Worm (Caenorhabditis elegans) whole organism, L4 larva: Measurements from ENCODE around the gene abhd-5.2.
A peak's percentile ranks its signal among the peaks of the same experiment; 100 is the strongest.

Source experiments
- D1046.2 ChIP-seq: fragments of 200-800 bp; sonication (Bioruptor generic); IDR thresholded peaks from 2 replicates; pipeline ENCODE4 v1.3.6; 2022; ENCODE audit warnings: missing genetic modification characterization, missing compliant biosample characterization
- F10B5.3 ChIP-seq: sonication (generic microtip); optimal IDR thresholded peaks from 2 replicates; lab custom pipeline; 2016; ENCODE audit warnings: mild to moderate bottlenecking, missing genetic modification characterization, missing compliant biosample characterization
- F49E8.2 ChIP-seq: sonication (generic microtip); optimal IDR thresholded peaks from 2 replicates; lab custom pipeline; 2016; ENCODE audit warnings: missing compliant biosample characterization, mild to moderate bottlenecking, missing genetic modification characterization, borderline replicate concordance
- R02D3.7 ChIP-seq: fragments of 150-350 bp; sonication (generic microtip); optimal IDR thresholded peaks from 3 replicates; lab custom pipeline; 2014; ENCODE audit warnings: missing biosample characterization, missing genetic modification characterization
- T26A8.4 ChIP-seq: fragments of 200-800 bp; sonication (Bioruptor generic); IDR thresholded peaks from 2 replicates; pipeline ENCODE4 v1.3.6; 2022; ENCODE audit warnings: missing genetic modification characterization, missing compliant biosample characterization
- Y48G9A.11 ChIP-seq: fragments of 200-800 bp; sonication (Bioruptor generic); IDR thresholded peaks from 2 replicates; pipeline ENCODE4 v1.3.6; 2022; ENCODE audit warnings: missing genetic modification reagents, missing genetic modification characterization, missing compliant biosample characterization
- Y5F2A.4 ChIP-seq: fragments of 200-800 bp; sonication (Bioruptor generic); optimal IDR thresholded peaks from 2 replicates; lab custom pipeline; 2018; ENCODE audit warnings: mild to moderate bottlenecking, missing genetic modification characterization, missing compliant biosample characterization
- Y75B8A.6 ChIP-seq: fragments of 200-800 bp; sonication (Bioruptor generic); IDR thresholded peaks from 2 replicates; pipeline ENCODE4 v1.3.6; 2022; ENCODE audit warnings: missing genetic modification reagents, missing genetic modification characterization, missing compliant biosample characterization
- ZK337.2 ChIP-seq: fragments of 200-800 bp; sonication (Bioruptor generic); IDR thresholded peaks from 2 replicates; pipeline ENCODE4 v1.3.6; 2022; ENCODE audit warnings: missing genetic modification reagents, missing genetic modification characterization, missing compliant biosample characterization
- ama-1 ChIP-seq: fragments of 150-350 bp; optimal IDR thresholded peaks from 2 replicates; lab custom pipeline; 2014; ENCODE audit warnings: inconsistent platforms, mixed read lengths
- arid-1 ChIP-seq: fragments of 200-800 bp; sonication (Bioruptor generic); conservative IDR thresholded peaks from 2 replicates; pipeline ENCODE4 v1.3.6; 2022; ENCODE audit warnings: missing genetic modification reagents, missing genetic modification characterization, missing compliant biosample characterization
- ceh-28 ChIP-seq: fragments of 150-350 bp; optimal IDR thresholded peaks from 2 replicates; lab custom pipeline; 2014; ENCODE audit warnings: missing biosample characterization, missing genetic modification reagents, missing genetic modification characterization
- ceh-44 ChIP-seq: fragments of 200-800 bp; sonication (Bioruptor generic); IDR thresholded peaks from 2 replicates; pipeline ENCODE4 v1.3.6; 2022; ENCODE audit warnings: missing genetic modification reagents, missing genetic modification characterization, missing compliant biosample characterization
- ceh-62 ChIP-seq: sonication (generic microtip); optimal IDR thresholded peaks from 2 replicates; lab custom pipeline; 2017; ENCODE audit warnings: missing biosample characterization, missing genetic modification characterization
- ces-1 ChIP-seq: fragments of 150-350 bp; sonication (generic microtip); optimal IDR thresholded peaks from 4 replicates; lab custom pipeline; 2014; ENCODE audit warnings: missing biosample characterization, missing genetic modification reagents, missing genetic modification characterization
- cey-2 ChIP-seq: sonication (generic microtip); optimal IDR thresholded peaks from 3 replicates; lab custom pipeline; 2017; ENCODE audit warnings: missing genetic modification characterization, mild to moderate bottlenecking, missing compliant biosample characterization, antibody characterized with exemption, borderline replicate concordance; ENCODE audit not compliant: insufficient read depth
- daf-16 ChIP-seq, 3 experiments: sonication (generic microtip); optimal IDR thresholded peaks; 2 replicates each; lab custom pipeline; 2016 to 2017; ENCODE audit warnings: missing genetic modification characterization in 3 of 3, missing genetic modification reagents in 3 of 3, mild to moderate bottlenecking in 2 of 3, missing compliant biosample characterization in 2 of 3, missing biosample characterization in 1 of 3, moderate library complexity in 1 of 3
- daf-19 ChIP-seq: fragments of 200-800 bp; sonication (Bioruptor generic); conservative IDR thresholded peaks from 2 replicates; pipeline ENCODE4 v1.3.6; 2022; ENCODE audit warnings: missing genetic modification characterization, missing compliant biosample characterization
- dmd-6 ChIP-seq: fragments of 200-800 bp; sonication (Bioruptor generic); IDR thresholded peaks from 2 replicates; pipeline ENCODE4 v1.3.6; 2022; ENCODE audit warnings: missing genetic modification reagents, missing genetic modification characterization, missing compliant biosample characterization
- duxl-1 ChIP-seq: sonication (generic microtip); optimal IDR thresholded peaks from 2 replicates; lab custom pipeline; 2016; ENCODE audit warnings: mild to moderate bottlenecking, missing genetic modification characterization, moderate library complexity, missing compliant biosample characterization; ENCODE audit not compliant: poor library complexity
- dve-1 ChIP-seq: sonication (generic microtip); optimal IDR thresholded peaks from 2 replicates; lab custom pipeline; 2017; ENCODE audit warnings: antibody characterized with exemption, mild to moderate bottlenecking, missing genetic modification characterization, missing compliant biosample characterization; ENCODE audit not compliant: insufficient read depth
- hlh-11 ChIP-seq: fragments of 200-800 bp; sonication (Bioruptor generic); optimal IDR thresholded peaks from 2 replicates; lab custom pipeline; 2018; ENCODE audit warnings: mild to moderate bottlenecking, missing genetic modification characterization, missing compliant biosample characterization
- hlh-30 ChIP-seq: sonication (generic microtip); optimal IDR thresholded peaks from 2 replicates; lab custom pipeline; 2017; ENCODE audit warnings: antibody characterized with exemption, mild to moderate bottlenecking, missing genetic modification characterization, missing compliant biosample characterization; ENCODE audit not compliant: insufficient read depth
- hmg-1.1 ChIP-seq: fragments of 200-800 bp; sonication (Bioruptor generic); IDR thresholded peaks from 2 replicates; pipeline ENCODE4 v1.3.6; 2022; ENCODE audit warnings: missing genetic modification reagents, missing genetic modification characterization, missing compliant biosample characterization
- jun-1 ChIP-seq: fragments of 150-350 bp; optimal IDR thresholded peaks from 2 replicates; lab custom pipeline; 2014; ENCODE audit warnings: missing biosample characterization, missing genetic modification reagents, missing genetic modification characterization
- lim-7 ChIP-seq: fragments of 200-800 bp; sonication (Bioruptor generic); IDR thresholded peaks from 2 replicates; pipeline ENCODE4 v1.3.6; 2022; ENCODE audit warnings: missing genetic modification characterization, missing compliant biosample characterization
- lin-1 ChIP-seq: fragments of 200-800 bp; sonication (Bioruptor generic); IDR thresholded peaks from 2 replicates; pipeline ENCODE4 v1.3.6; 2022; ENCODE audit warnings: missing genetic modification reagents, missing genetic modification characterization, missing compliant biosample characterization
- lin-38 ChIP-seq: fragments of 200-800 bp; sonication (Bioruptor generic); IDR thresholded peaks from 2 replicates; pipeline ENCODE4 v1.3.6; 2022; ENCODE audit warnings: missing genetic modification reagents, missing genetic modification characterization, missing compliant biosample characterization
- lsy-2 ChIP-seq, 2 experiments: fragments of 150-350 bp in 1 of 2; sonication (generic microtip) in 1 of 2; optimal IDR thresholded peaks; 2 replicates each; lab custom pipeline; 2014 to 2017; ENCODE audit warnings: missing biosample characterization in 2 of 2, missing genetic modification characterization in 2 of 2
- mdt-29 ChIP-seq: fragments of 200-800 bp; sonication (Bioruptor generic); IDR thresholded peaks from 2 replicates; pipeline ENCODE4 v1.3.6; 2022; ENCODE audit warnings: missing genetic modification reagents, missing genetic modification characterization, missing compliant biosample characterization
- mep-1 ChIP-seq: fragments of 150-350 bp; sonication (generic microtip); optimal IDR thresholded peaks from 3 replicates; lab custom pipeline; 2014; ENCODE audit warnings: missing biosample characterization, missing genetic modification characterization
- nhr-10 ChIP-seq: fragments of 150-350 bp; optimal IDR thresholded peaks from 2 replicates; lab custom pipeline; 2014; ENCODE audit warnings: missing biosample characterization, missing genetic modification characterization
- nhr-237 ChIP-seq: sonication (generic microtip); optimal IDR thresholded peaks from 2 replicates; lab custom pipeline; 2017; ENCODE audit warnings: missing biosample characterization, missing genetic modification characterization
- nhr-6 ChIP-seq: fragments of 150-350 bp; optimal IDR thresholded peaks from 2 replicates; lab custom pipeline; 2014; ENCODE audit warnings: missing biosample characterization, missing genetic modification characterization
- nhr-76 ChIP-seq: fragments of 150-350 bp; optimal IDR thresholded peaks from 2 replicates; lab custom pipeline; 2014; ENCODE audit warnings: missing biosample characterization, missing genetic modification characterization
- nhr-77 ChIP-seq: fragments of 150-350 bp; optimal IDR thresholded peaks from 2 replicates; lab custom pipeline; 2014; ENCODE audit warnings: missing biosample characterization, missing genetic modification characterization
- php-3 ChIP-seq: fragments of 200-800 bp; sonication (Bioruptor generic); IDR thresholded peaks from 2 replicates; pipeline ENCODE4 v1.3.6; 2022; ENCODE audit warnings: missing genetic modification reagents, missing genetic modification characterization, missing compliant biosample characterization
- spr-3 ChIP-seq: fragments of 200-800 bp; sonication (Bioruptor generic); optimal IDR thresholded peaks from 2 replicates; lab custom pipeline; 2018; ENCODE audit warnings: mild to moderate bottlenecking, missing genetic modification characterization, missing compliant biosample characterization
- tag-97 ChIP-seq: fragments of 200-800 bp; sonication (Bioruptor generic); IDR thresholded peaks from 2 replicates; pipeline ENCODE4 v1.3.6; 2022; ENCODE audit warnings: missing genetic modification characterization, missing compliant biosample characterization
- unc-130 ChIP-seq: sonication (generic microtip); optimal IDR thresholded peaks from 2 replicates; lab custom pipeline; 2016; ENCODE audit warnings: missing genetic modification reagents, missing genetic modification characterization, missing compliant biosample characterization
- zag-1 ChIP-seq: fragments of 150-350 bp; optimal IDR thresholded peaks from 2 replicates; lab custom pipeline; 2014; ENCODE audit warnings: missing biosample characterization, missing genetic modification characterization

abhd-5.2 gene

DNA sequence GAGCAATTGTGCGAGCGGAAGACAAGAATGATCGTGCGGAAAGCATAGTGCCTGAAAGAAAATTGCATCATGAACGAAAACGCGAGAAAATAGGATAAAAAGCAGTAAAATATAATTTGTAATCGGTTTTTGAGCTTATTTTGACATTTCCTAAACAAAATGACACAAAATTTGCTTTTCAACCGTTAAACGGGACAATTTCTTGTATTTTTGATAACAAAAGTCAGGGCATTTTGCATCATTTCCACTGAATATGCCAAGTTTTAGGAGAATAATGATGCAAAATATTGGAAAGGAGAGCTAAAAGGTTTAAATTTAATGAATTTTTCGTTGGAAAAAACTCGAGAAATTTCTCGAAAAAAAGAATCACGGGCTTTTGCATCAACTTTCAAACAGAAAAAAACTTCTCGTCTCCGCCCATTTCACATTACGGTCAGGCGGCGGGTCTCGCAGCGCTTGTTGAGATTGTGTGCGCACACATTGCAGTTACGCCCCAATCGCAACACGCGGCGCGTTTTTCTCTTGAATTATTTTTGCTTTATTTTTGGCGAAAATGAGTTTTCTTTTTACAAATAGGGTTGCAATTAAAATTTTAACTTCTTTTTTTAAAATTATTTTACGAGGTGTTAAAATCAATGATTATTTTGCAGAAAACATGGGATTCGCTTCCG lies 17.6 kb upstream of the abhd-5.2 start, which contains the start of the genes hsp-6 and C37H5.5 (continued):
- TF ChIP-seq duxl-1 (tag; lab: Kevin White, UChicago) (peak; percentile 40), dve-1 (tag; lab: Kevin White, UChicago) (peak; percentile 92), ceh-44 (GFP tag; lab: Robert Waterston, UW) (peak; percentile 23; the same call in 1 of the 2 replicates), Y75B8A.6 (GFP tag; lab: Robert Waterston, UW) (no peak), lin-38 (GFP tag; lab: Robert Waterston, UW) (peak; percentile 79), hmg-1.1 (GFP tag; lab: Robert Waterston, UW) (peak; percentile 76), ama-1 (lab: Kevin White, UChicago) (peak; percentile 26), Y48G9A.11 (GFP tag; lab: Robert Waterston, UW) (no peak), daf-16 (GFP tag; optimal IDR thresholded peaks at IDR 0.05; lab: Kevin White, UChicago) (peak in 1 of 2 experiments; percentile 24), daf-16 (tag; optimal IDR thresholded peaks at IDR 0.05; lab: Kevin White, UChicago) (peak; percentile 56), arid-1 (peak; percentile 59; the same call in 1 of the 2 replicates), jun-1 (tag; lab: Kevin White, UChicago) (no peak), ces-1 (GFP tag; lab: Kevin White, UChicago) (no peak), mdt-29 (GFP tag; lab: Robert Waterston, UW) (peak; percentile 91), nhr-10 (tag; lab: Kevin White, UChicago) (no peak), nhr-77 (tag; lab: Kevin White, UChicago) (peak; percentile 79), nhr-6 (tag; lab: Kevin White, UChicago) (peak; percentile 88), unc-130 (peak; percentile 73), ceh-28 (no peak), lin-1 (GFP tag; lab: Robert Waterston, UW) (no peak), F10B5.3 (tag; lab: Kevin White, UChicago) (no peak), ZK337.2 (GFP tag; lab: Robert Waterston, UW) (0 out of 2 replicates have a peak, but pooled peaks have one; percentile 18), daf-19 (GFP tag; lab: Robert Waterston, UW) (no peak), nhr-76 (tag; lab: Kevin White, UChicago) (no peak), F49E8.2 (tag; lab: Kevin White, UChicago) (peak; percentile 36), php-3 (0 out of 2 replicates have a peak, but pooled peaks have one; percentile 29), lsy-2 (tag; optimal IDR thresholded peaks at IDR 0.05; lab: Kevin White, UChicago) (peak; percentile 54 to 93), ceh-62 (no peak)
- TF ChIP-seq, all 104 proteins: peak for 44

DNA sequence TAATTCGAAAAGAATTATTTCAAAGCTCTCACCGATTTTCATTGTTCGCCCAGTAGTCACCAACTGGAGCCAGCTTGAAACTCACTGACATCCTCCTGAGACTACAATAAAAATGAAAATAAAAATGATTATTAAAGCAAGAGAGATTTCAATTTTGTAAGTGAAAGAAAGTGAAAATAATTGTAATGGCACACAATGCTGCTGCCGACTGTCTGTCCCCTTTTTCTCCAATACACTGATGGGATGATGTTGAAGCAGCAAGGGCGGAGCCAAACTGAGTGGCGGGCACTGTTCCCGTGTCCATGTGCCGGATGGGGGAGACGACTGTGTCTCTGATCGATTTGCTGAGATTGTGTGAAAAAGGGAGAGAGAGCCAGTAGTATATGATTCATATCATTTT lies 10.2 kb upstream of the abhd-5.2 start, which contains the start of gene C37H5.14:
Gene C37H5.14, minus strand, starts transcription at position 101 of the 400 bp plus-strand sequence.
- TF ChIP-seq spr-3 (GFP tag; lab: Kevin White, UChicago) (no peak), tag-97 (GFP tag; lab: Robert Waterston, UW) (no peak), ceh-28 (no peak), nhr-76 (tag; lab: Kevin White, UChicago) (no peak), cey-2 (tag; lab: Kevin White, UChicago) (no peak), T26A8.4 (GFP tag; lab: Robert Waterston, UW) (no peak), hlh-11 (tag; lab: Kevin White, UChicago) (no peak), R02D3.7 (tag; lab: Kevin White, UChicago) (no peak), mep-1 (tag; lab: Kevin White, UChicago) (no peak), D1046.2 (no peak), dmd-6 (GFP tag; lab: Robert Waterston, UW) (no peak), zag-1 (tag; lab: Kevin White, UChicago) (no peak), nhr-237 (tag; lab: Kevin White, UChicago) (no peak), unc-130 (no peak), lim-7 (GFP tag; lab: Robert Waterston, UW) (no peak), ces-1 (GFP tag; lab: Kevin White, UChicago) (no peak), hlh-30 (tag; lab: Kevin White, UChicago) (no peak), Y5F2A.4 (GFP tag; lab: Kevin White, UChicago) (no peak), ceh-44 (GFP tag; lab: Robert Waterston, UW) (no peak)
